Fruit fly (Drosophila melanogaster) whole organism, adult: ENCODE measurements around the gene CG34282.

Source experiments
- Crg-1 ChIP-seq: fragments of 200-800 bp; sonication (Bioruptor generic); optimal IDR thresholded peaks from 2 replicates; lab custom pipeline; 2016; ENCODE audit warnings: missing biosample characterization, missing genetic modification characterization
- ovo ChIP-seq: fragments of 200-800 bp; sonication (Bioruptor generic); optimal IDR thresholded peaks from 2 replicates; lab custom pipeline; 2016; ENCODE audit warnings: missing biosample characterization, missing genetic modification characterization

DNA sequence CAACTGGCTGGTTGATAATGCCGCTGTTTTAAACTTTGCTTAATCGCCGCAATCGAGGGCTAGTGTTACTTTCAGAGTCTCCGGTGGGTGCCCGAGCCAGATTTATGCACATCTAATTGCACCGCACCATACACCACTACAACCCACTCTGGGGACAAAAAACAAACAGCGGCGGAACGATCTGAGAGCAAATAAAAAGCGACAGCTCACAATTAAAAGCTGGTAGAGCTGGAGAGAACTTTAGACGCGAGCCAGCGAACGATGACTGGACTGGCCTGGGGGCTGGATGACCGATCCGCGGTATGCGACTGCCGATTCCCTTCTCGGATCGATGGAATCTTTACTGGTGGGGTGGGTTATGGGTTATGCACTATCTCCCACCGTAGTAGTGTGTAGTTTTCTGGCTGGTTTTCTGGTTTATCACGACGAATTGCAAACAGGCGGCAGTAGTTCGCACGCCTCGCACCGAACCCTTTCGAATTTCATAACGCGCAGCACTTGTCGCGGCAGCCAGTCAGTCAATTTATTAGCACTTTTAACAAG lies 44.5 kb downstream of the CG34282 start:
- TF ChIP-seq Crg-1 (GFP tag; lab: Kevin White, UChicago) (no peak), ovo (GFP tag; lab: Kevin White, UChicago) (no peak)
